Worm (Caenorhabditis elegans): ENCODE measurements around the gene lsm-7.

DNA sequence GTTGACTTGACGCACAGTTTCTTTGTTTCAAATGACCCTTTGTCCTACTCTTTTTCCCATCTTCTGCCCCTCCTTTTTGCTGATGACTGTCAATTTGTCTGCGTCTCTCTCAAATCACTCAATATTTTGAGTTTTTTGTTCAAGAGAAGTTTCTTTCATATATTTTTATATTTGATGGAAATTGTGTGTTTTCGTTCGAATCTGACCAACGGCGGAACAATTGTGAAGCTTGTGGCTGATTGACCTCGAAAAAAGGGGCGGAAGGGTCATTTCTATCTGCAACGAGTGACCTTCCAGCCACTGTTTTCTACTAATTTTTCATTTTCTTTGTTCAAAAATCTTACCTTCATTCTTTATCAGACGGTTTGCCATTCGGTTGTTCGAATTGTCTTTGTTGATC, 45.3 kb downstream of the lsm-7 start:
- TF ChIP-seq nhr-11 (tag; optimal IDR thresholded peaks at IDR 0.05) (no peak), Y105C5A.15 (GFP tag; IDR thresholded peaks at IDR 0.05) (no peak), sdz-12 (GFP tag; optimal IDR thresholded peaks at IDR 0.05) (no peak), lin-39 (tag; optimal IDR thresholded peaks at IDR 0.05) (no peak), aha-1 (tag) (no peak), ztf-11 (tag; optimal IDR thresholded peaks at IDR 0.05) (no peak), zag-1 (tag; optimal IDR thresholded peaks at IDR 0.05) (no peak), nhr-237 (tag; optimal IDR thresholded peaks at IDR 0.05) (no peak)

All from whole organism, L4 larva.